Worm (Caenorhabditis elegans): Measurements from ENCODE around the gene F59F5.3.

- TF ChIP-seq lin-11 (tag; optimal IDR thresholded peaks at IDR 0.05) (no peak), pha-4 (tag; optimal IDR thresholded peaks at IDR 0.05) (no peak), fkh-10 (GFP tag; optimal IDR thresholded peaks at IDR 0.05) (no peak), ceh-19 (GFP tag; optimal IDR thresholded peaks at IDR 0.05) (no peak), ceh-22 (tag; optimal IDR thresholded peaks at IDR 0.05) (no peak), nhr-11 (tag; optimal IDR thresholded peaks at IDR 0.05) (no peak), pha-2 (tag; optimal IDR thresholded peaks at IDR 0.05) (no peak), K09A11.1 (tag; optimal IDR thresholded peaks at IDR 0.05; ENCODE audit: insufficient read depth) (no peak)
Observed at ce11 chrX:10528993-10529392, 13.2 kb downstream of the F59F5.3 start, which contains the start of the genes F14F3.5 and slcf-1.

All from whole organism, late embryonic.